Worm (Caenorhabditis elegans) whole organism, L4 larva: ENCODE measurements around the gene tag-293.
"Not testable (repeated sequence)": the region's sequence is repeated elsewhere in the genome, so short reads cannot be mapped to it uniquely, and the experiment has no call there.

Source experiments
- F10B5.3 ChIP-seq: sonication (generic microtip); optimal IDR thresholded peaks from 2 replicates; lab custom pipeline; 2016; ENCODE audit warnings: mild to moderate bottlenecking, missing genetic modification characterization, missing compliant biosample characterization
- ZK546.5 ChIP-seq, 2 experiments: sonication (generic microtip); optimal IDR thresholded peaks; 2 replicates each; lab custom pipeline; 2017; ENCODE audit warnings: missing biosample characterization in 2 of 2, missing genetic modification characterization in 2 of 2
- ces-1 ChIP-seq: fragments of 150-350 bp; sonication (generic microtip); optimal IDR thresholded peaks from 4 replicates; lab custom pipeline; 2014; ENCODE audit warnings: missing biosample characterization, missing genetic modification reagents, missing genetic modification characterization

The tag-293 gene

ce11 chrV:7304506-7304905 is 50.9 kb downstream of the tag-293 start, which contains the start of gene F07G11.2:
TSS of gene F07G11.2 (plus strand) at chrV:7304806.
- not testable (repeated sequence) for TF ChIP-seq ces-1 (GFP tag; lab: Kevin White, UChicago); ZK546.5 (tag; optimal IDR thresholded peaks at IDR 0.05; lab: Kevin White, UChicago); F10B5.3 (tag; lab: Kevin White, UChicago)
